Worm (Caenorhabditis elegans): ENCODE data around the gene nmt-1.

nmt-1 gene

DNA sequence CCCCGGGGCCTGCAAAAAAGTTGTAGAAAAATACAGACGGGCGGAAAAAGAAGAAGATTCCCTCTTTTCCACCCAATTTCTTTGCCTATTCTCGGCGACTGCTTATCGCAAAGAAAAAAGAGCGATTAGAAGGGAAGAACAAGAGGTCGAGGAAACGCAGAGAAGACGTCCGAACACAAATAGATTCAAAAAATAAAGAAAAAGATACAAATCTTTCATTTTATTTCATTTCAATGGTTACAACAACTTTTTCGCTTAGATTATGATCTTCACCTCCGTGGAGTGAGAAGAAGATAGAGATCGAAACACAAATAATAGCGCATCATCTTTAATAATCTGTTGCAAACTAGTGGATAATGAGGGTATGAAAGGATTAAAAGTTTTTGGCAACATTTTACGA lies 15.9 kb upstream of the nmt-1 start (continued):
- TF ChIP-seq snu-23 (GFP tag; optimal IDR thresholded peaks at IDR 0.05) (peak; percentile 9), mef-2 (tag; optimal IDR thresholded peaks at IDR 0.05) (no peak), grh-1 (GFP tag; IDR thresholded peaks at IDR 0.05) (no peak), snpc-4 (tag; optimal IDR thresholded peaks at IDR 0.05) (no peak), unc-62 (GFP tag; optimal IDR thresholded peaks at IDR 0.05) (no peak), ceh-63 (GFP tag; optimal IDR thresholded peaks at IDR 0.05) (no peak), lin-39 (tag; optimal IDR thresholded peaks at IDR 0.05) (no peak), nhr-77 (tag; optimal IDR thresholded peaks at IDR 0.05) (peak; percentile 9), unc-30 (tag; optimal IDR thresholded peaks at IDR 0.05) (no peak), unc-86 (tag; optimal IDR thresholded peaks at IDR 0.05) (no peak), irx-1 (tag; optimal IDR thresholded peaks at IDR 0.05) (no peak), lin-14 (GFP tag; optimal IDR thresholded peaks at IDR 0.05) (peak; percentile 81), elt-2 (tag; optimal IDR thresholded peaks at IDR 0.05) (no peak), rnt-1 (tag; optimal IDR thresholded peaks at IDR 0.05) (no peak), aha-1 (tag; optimal IDR thresholded peaks at IDR 0.05) (no peak), nhr-84 (tag; optimal IDR thresholded peaks at IDR 0.05) (no peak), fkh-4 (tag; optimal IDR thresholded peaks at IDR 0.05; ENCODE audit: borderline replicate concordance) (no peak), jun-1 (tag; optimal IDR thresholded peaks at IDR 0.05) (no peak), mep-1 (tag; optimal IDR thresholded peaks at IDR 0.05) (peak; percentile 58), ceh-88 (GFP tag; IDR thresholded peaks at IDR 0.05) (no peak), lsy-2 (tag; optimal IDR thresholded peaks at IDR 0.05) (peak in 1 of 2 experiments; percentile 6), aly-2 (tag; optimal IDR thresholded peaks at IDR 0.05) (no peak), hlh-4 (tag; optimal IDR thresholded peaks at IDR 0.05) (no peak), nhr-19 (GFP tag; conservative IDR thresholded peaks at IDR 0.05) (no peak), ztf-11 (tag; optimal IDR thresholded peaks at IDR 0.05) (no peak), hlh-17 (GFP tag; optimal IDR thresholded peaks at IDR 0.05; ENCODE audit: borderline replicate concordance) (no peak), ceh-90 (tag; optimal IDR thresholded peaks at IDR 0.05) (no peak), lir-3 (tag; optimal IDR thresholded peaks at IDR 0.05; ENCODE audit: poor library complexity) (no peak), Y116A8C.19 (tag; optimal IDR thresholded peaks at IDR 0.05; ENCODE audit: borderline replicate concordance) (no peak), nhr-11 (tag; optimal IDR thresholded peaks at IDR 0.05) (no peak), dpl-1 (GFP tag; optimal IDR thresholded peaks at IDR 0.05) (no peak), skn-1 (tag; optimal IDR thresholded peaks at IDR 0.05) (no peak), ets-5 (GFP tag; IDR thresholded peaks at IDR 0.05) (no peak), swsn-7 (tag; optimal IDR thresholded peaks at IDR 0.05) (no peak), zip-4 (GFP tag; optimal IDR thresholded peaks at IDR 0.05) (no peak)

ce11 chrIII:6123647-6124046 lies 7.5 kb upstream of the nmt-1 start:
- TF ChIP-seq ceh-82 (tag; optimal IDR thresholded peaks at IDR 0.05) (no peak), nhr-71 (tag; optimal IDR thresholded peaks at IDR 0.05) (peak; percentile 12), ets-5 (GFP tag; IDR thresholded peaks at IDR 0.05) (no peak), nhr-76 (tag; optimal IDR thresholded peaks at IDR 0.05) (no peak), mab-9 (GFP tag; IDR thresholded peaks at IDR 0.05) (0 out of 2 replicates have a peak, but pooled peaks have one; percentile 10), efl-1 (optimal IDR thresholded peaks at IDR 0.05) (no peak), efl-1 (GFP tag; optimal IDR thresholded peaks at IDR 0.05 in 1 of 2) (peak in 1 of 2 experiments; percentile 29), lin-14 (GFP tag; optimal IDR thresholded peaks at IDR 0.05) (no peak), ceh-88 (GFP tag; IDR thresholded peaks at IDR 0.05) (peak; percentile 19; the same call in 1 of the 2 replicates), nhr-77 (tag; optimal IDR thresholded peaks at IDR 0.05) (no peak), hlh-4 (tag; optimal IDR thresholded peaks at IDR 0.05) (no peak), ztf-4 (tag; optimal IDR thresholded peaks at IDR 0.05) (peak; percentile 74), nhr-19 (GFP tag; conservative IDR thresholded peaks at IDR 0.05) (0 out of 2 replicates have a peak, but pooled peaks have one; percentile 19), xbp-1 (tag; optimal IDR thresholded peaks at IDR 0.05) (no peak)

Measured in whole organism, L1 larva.